Fruit fly (Drosophila melanogaster): ENCODE measurements around the gene TotF.

The TotF gene

DNA sequence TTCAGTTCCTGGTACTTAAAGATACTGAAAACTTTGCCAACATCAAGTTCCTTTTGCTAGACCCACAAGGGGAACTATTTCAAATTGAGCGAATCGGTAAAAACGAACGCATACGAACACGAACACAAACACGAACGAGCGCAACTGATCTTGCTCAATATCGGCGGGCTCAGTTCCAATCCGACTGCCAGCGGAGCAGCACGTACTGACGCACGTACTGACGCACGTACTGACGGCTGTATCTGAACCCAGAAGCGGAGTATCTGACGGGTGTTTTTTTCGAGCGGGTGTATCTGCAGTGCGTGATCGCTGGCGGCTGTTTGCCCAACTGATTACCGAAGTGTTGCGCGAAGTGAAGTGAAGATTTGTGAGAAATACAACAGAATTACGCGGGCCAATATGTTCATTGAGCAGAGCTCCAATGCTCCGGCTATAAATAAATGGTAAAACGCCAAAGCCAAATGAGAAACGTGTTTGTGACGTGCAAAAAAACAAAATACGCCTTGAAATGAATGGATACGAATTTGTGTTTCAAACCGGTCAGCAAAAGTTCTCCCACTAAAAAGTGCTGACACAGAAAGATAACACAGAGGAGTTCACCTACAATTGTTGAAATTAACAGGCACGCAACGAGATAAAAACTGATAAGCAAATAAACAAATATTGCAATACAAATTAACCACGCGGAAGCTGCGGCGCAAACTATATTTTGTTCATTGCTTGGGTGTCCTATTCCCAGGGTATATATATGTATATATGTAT, 23.1 kb upstream of the TotF start (continued):
- no peak for TF ChIP-seq CG1832 (GFP tag; optimal IDR thresholded peaks at IDR 0.05)
- TF ChIP-seq CG10565 (GFP tag; optimal IDR thresholded peaks at IDR 0.05): no peak
- no peak for TF ChIP-seq nau (GFP tag; optimal IDR thresholded peaks at IDR 0.05)
- no peak for TF ChIP-seq Abd-B (GFP tag; optimal IDR thresholded peaks at IDR 0.05)
- peak; percentile 29 for TF ChIP-seq CG13894 (tag; optimal IDR thresholded peaks at IDR 0.05)
- no peak for TF ChIP-seq MBD-R2 (GFP tag; IDR thresholded peaks at IDR 0.05)
- peak; percentile 45 for TF ChIP-seq CG17829 (tag; optimal IDR thresholded peaks at IDR 0.05)
- peak; percentile 44; the same call in 1 of the 3 replicates for TF ChIP-seq Dbx (GFP tag; IDR thresholded peaks at IDR 0.05)
- TF ChIP-seq CG17912 (GFP tag; optimal IDR thresholded peaks at IDR 0.05): peak; percentile 19
- peak; percentile 50 for TF ChIP-seq kni (GFP tag; optimal IDR thresholded peaks at IDR 0.05)
- no peak for TF ChIP-seq CG4617 (GFP tag; optimal IDR thresholded peaks at IDR 0.05; ENCODE audit: borderline replicate concordance)
- TF ChIP-seq Optix (GFP tag; IDR thresholded peaks at IDR 0.05): no peak
- TF ChIP-seq CG43689 (GFP tag; IDR thresholded peaks at IDR 0.05): no peak
- TF ChIP-seq CG33557 (GFP tag; optimal IDR thresholded peaks at IDR 0.05): no peak
- TF ChIP-seq Vsx1 (GFP tag; optimal IDR thresholded peaks at IDR 0.05): no peak
- TF ChIP-seq odd (GFP tag; optimal IDR thresholded peaks at IDR 0.05): no peak
- no peak for TF ChIP-seq pfk (GFP tag; optimal IDR thresholded peaks at IDR 0.05)
- no peak for TF ChIP-seq CG3065 (GFP tag; optimal IDR thresholded peaks at IDR 0.05)
- TF ChIP-seq GATAe (GFP tag; conservative IDR thresholded peaks at IDR 0.05): 0 out of 2 replicates have a peak, but pooled peaks have one; percentile 10
- no peak for TF ChIP-seq CG1602 (GFP tag; optimal IDR thresholded peaks at IDR 0.05)
- no peak for TF ChIP-seq Fer2 (tag; optimal IDR thresholded peaks at IDR 0.05)
- no peak for TF ChIP-seq Ets97D (GFP tag; optimal IDR thresholded peaks at IDR 0.05)
- TF ChIP-seq CG18764 (GFP tag; optimal IDR thresholded peaks at IDR 0.05): no peak
- TF ChIP-seq Blimp-1 (GFP tag; optimal IDR thresholded peaks at IDR 0.05): no peak
- TF ChIP-seq pan (optimal IDR thresholded peaks at IDR 0.05): no peak
- peak in 1 of 2 experiments; percentile 33 for TF ChIP-seq pan (GFP tag; optimal IDR thresholded peaks at IDR 0.05 in 1 of 2, IDR thresholded peaks at IDR 0.05 in 1 of 2)
- 0 out of 3 replicates have a peak, but pooled peaks have one; percentile 29 for TF ChIP-seq CG16813 (GFP tag; IDR thresholded peaks at IDR 0.05; ENCODE audit: partially characterized antibody)
- no peak for TF ChIP-seq CG9797 (GFP tag; optimal IDR thresholded peaks at IDR 0.05)
- peak; percentile 70 for TF ChIP-seq Bgb (GFP tag; IDR thresholded peaks at IDR 0.05; ENCODE audit: partially characterized antibody)
- TF ChIP-seq sisA (GFP tag; IDR thresholded peaks at IDR 0.05): no peak
- no peak for TF ChIP-seq CG10321 (GFP tag; IDR thresholded peaks at IDR 0.05)
- no peak for TF ChIP-seq Dip2 (GFP tag; IDR thresholded peaks at IDR 0.05)
- no peak for TF ChIP-seq eyg (GFP tag; optimal IDR thresholded peaks at IDR 0.05)
- no peak for TF ChIP-seq en (GFP tag; optimal IDR thresholded peaks at IDR 0.05)
- peak; percentile 9 for TF ChIP-seq abd-A (tag; optimal IDR thresholded peaks at IDR 0.05)
- no peak for TF ChIP-seq hth (optimal IDR thresholded peaks at IDR 0.05)
- TF ChIP-seq caup (GFP tag; optimal IDR thresholded peaks at IDR 0.05; ENCODE audit: severe bottlenecking): peak; percentile 29
- no peak for TF ChIP-seq D19B (GFP tag; optimal IDR thresholded peaks at IDR 0.05)
- no peak for TF ChIP-seq run (tag; optimal IDR thresholded peaks at IDR 0.05)
- peak; percentile 70 for TF ChIP-seq vvl (GFP tag; IDR thresholded peaks at IDR 0.05)
- no peak for TF ChIP-seq CG15073 (GFP tag; optimal IDR thresholded peaks at IDR 0.05)
- TF ChIP-seq CG12071 (GFP tag; optimal IDR thresholded peaks at IDR 0.05): peak; percentile 30
- TF ChIP-seq Adf1 (GFP tag; IDR thresholded peaks at IDR 0.05): peak; percentile 58; the same call in 1 of the 2 replicates
- peak; percentile 11 for TF ChIP-seq CG3281 (GFP tag; optimal IDR thresholded peaks at IDR 0.05)
- TF ChIP-seq ssp (GFP tag; IDR thresholded peaks at IDR 0.05): no peak
- TF ChIP-seq Side (GFP tag; optimal IDR thresholded peaks at IDR 0.05): no peak
- no peak for TF ChIP-seq CG11560 (tag; IDR thresholded peaks at IDR 0.05)
- TF ChIP-seq tio (GFP tag; optimal IDR thresholded peaks at IDR 0.05): no peak
- TF ChIP-seq seq (GFP tag; IDR thresholded peaks at IDR 0.05): no peak
- TF ChIP-seq ara (GFP tag; IDR thresholded peaks at IDR 0.05): no peak

Measured in whole organism, embryonic.